Worm (Caenorhabditis elegans) whole organism, young adult: Measurements from ENCODE around the gene lro-1.

Source experiments
- B0035.1 ChIP-seq: sonication (generic microtip); optimal IDR thresholded peaks from 2 replicates; lab custom pipeline; 2016; ENCODE audit warnings: missing genetic modification characterization, mild to moderate bottlenecking, missing compliant biosample characterization, missing genotype, missing genetic modification reagents
- B0336.3 ChIP-seq: fragments of 200-800 bp; sonication (Bioruptor generic); IDR thresholded peaks from 2 replicates; pipeline ENCODE4 v1.3.6; 2022; ENCODE audit warnings: missing genetic modification characterization, missing compliant biosample characterization
- C17E4.6 ChIP-seq: fragments of 200-800 bp; sonication (Bioruptor generic); IDR thresholded peaks from 2 replicates; pipeline ENCODE4 v1.3.6; 2022; ENCODE audit warnings: missing genetic modification reagents, missing genetic modification characterization, missing compliant biosample characterization
- F23B12.7 ChIP-seq: sonication (generic microtip); optimal IDR thresholded peaks from 2 replicates; lab custom pipeline; 2017; ENCODE audit warnings: missing genetic modification characterization, mild to moderate bottlenecking, missing compliant biosample characterization, antibody characterized with exemption, moderate library complexity; ENCODE audit not compliant: insufficient read depth
- F33H1.4 ChIP-seq: fragments of 200-800 bp; sonication (Bioruptor generic); IDR thresholded peaks from 2 replicates; pipeline ENCODE4 v1.3.6; 2022; ENCODE audit warnings: missing genetic modification reagents, missing genetic modification characterization, missing compliant biosample characterization
- F37B4.10 ChIP-seq: fragments of 200-800 bp; sonication (Bioruptor generic); IDR thresholded peaks from 2 replicates; pipeline ENCODE4 v1.3.6; 2022; ENCODE audit warnings: missing genetic modification characterization, missing compliant biosample characterization
- F39B2.1 ChIP-seq: fragments of 200-800 bp; sonication (Bioruptor generic); IDR thresholded peaks from 2 replicates; pipeline ENCODE4 v1.3.6; 2022; ENCODE audit warnings: missing genetic modification reagents, missing genetic modification characterization, missing compliant biosample characterization
- F49E8.2 ChIP-seq: sonication (generic microtip); optimal IDR thresholded peaks from 3 replicates; lab custom pipeline; 2017; ENCODE audit warnings: missing genetic modification characterization, mild to moderate bottlenecking, missing compliant biosample characterization, antibody characterized with exemption, moderate library complexity; ENCODE audit not compliant: insufficient read depth
- F52B5.7 ChIP-seq: sonication (generic microtip); optimal IDR thresholded peaks from 2 replicates; lab custom pipeline; 2016; ENCODE audit warnings: mild to moderate bottlenecking, missing genetic modification characterization, missing compliant biosample characterization
- T07F8.4 ChIP-seq: sonication (generic microtip); optimal IDR thresholded peaks from 2 replicates; lab custom pipeline; 2016; ENCODE audit warnings: mild to moderate bottlenecking, missing genetic modification characterization, moderate library complexity, missing compliant biosample characterization
- T26A5.8 ChIP-seq: sonication (generic microtip); optimal IDR thresholded peaks from 2 replicates; lab custom pipeline; 2016; ENCODE audit warnings: missing genetic modification characterization, missing compliant biosample characterization
- Y53G8AR.9 ChIP-seq: fragments of 200-800 bp; sonication (Bioruptor generic); conservative IDR thresholded peaks from 2 replicates; pipeline ENCODE4 v1.3.6; 2022; ENCODE audit warnings: missing genetic modification reagents, missing genetic modification characterization, missing compliant biosample characterization
- Y95B8A.8 ChIP-seq: fragments of 200-800 bp; sonication (Bioruptor generic); IDR thresholded peaks from 2 replicates; pipeline ENCODE4 v1.3.6; 2022; ENCODE audit warnings: missing genetic modification reagents, missing genetic modification characterization, missing compliant biosample characterization
- akir-1 ChIP-seq: fragments of 200-800 bp; sonication (Bioruptor generic); optimal IDR thresholded peaks from 2 replicates; lab custom pipeline; 2018; ENCODE audit warnings: mild to moderate bottlenecking, missing genetic modification characterization, moderate library complexity, missing compliant biosample characterization
- aptf-2 ChIP-seq: fragments of 200-800 bp; sonication (Bioruptor generic); conservative IDR thresholded peaks from 2 replicates; pipeline ENCODE4 v1.3.6; 2022; ENCODE audit warnings: missing genetic modification reagents, missing genetic modification characterization, missing compliant biosample characterization
- aptf-3 ChIP-seq: fragments of 200-800 bp; sonication (Bioruptor generic); IDR thresholded peaks from 2 replicates; pipeline ENCODE4 v1.3.6; 2022; ENCODE audit warnings: missing genetic modification characterization, missing compliant biosample characterization
- bed-1 ChIP-seq: fragments of 200-800 bp; sonication (Bioruptor generic); IDR thresholded peaks from 2 replicates; pipeline ENCODE4 v1.3.6; 2022; ENCODE audit warnings: missing genetic modification reagents, missing genetic modification characterization, missing compliant biosample characterization
- cebp-1 ChIP-seq, 2 experiments: fragments of 200-800 bp in 1 of 2; sonication (Bioruptor generic) in 1 of 2; sonication (generic microtip) in 1 of 2; IDR thresholded peaks in 1 of 2; optimal IDR thresholded peaks in 1 of 2; 2 replicates each; pipeline versions ENCODE4 v1.3.6 to Lab custom; 2017 to 2022; ENCODE audit warnings: missing compliant biosample characterization in 2 of 2, missing genetic modification characterization in 2 of 2, mild to moderate bottlenecking in 1 of 2, missing genetic modification reagents in 1 of 2, moderate library complexity in 1 of 2
- cebp-2 ChIP-seq: fragments of 200-800 bp; sonication (Bioruptor generic); IDR thresholded peaks from 2 replicates; pipeline ENCODE4 v1.3.6; 2022; ENCODE audit warnings: missing genetic modification characterization, missing compliant biosample characterization
- ceh-58 ChIP-seq: fragments of 200-800 bp; sonication (Bioruptor generic); IDR thresholded peaks from 2 replicates; pipeline ENCODE4 v1.3.6; 2022; ENCODE audit warnings: missing genetic modification characterization, missing compliant biosample characterization
- die-1 ChIP-seq: sonication (generic microtip); optimal IDR thresholded peaks from 2 replicates; lab custom pipeline; 2016; ENCODE audit warnings: missing genotype, mild to moderate bottlenecking, missing genetic modification characterization, missing compliant biosample characterization
- dpff-1 ChIP-seq: sonication (generic microtip); optimal IDR thresholded peaks from 2 replicates; lab custom pipeline; 2017; ENCODE audit warnings: mild to moderate bottlenecking, missing genetic modification characterization, missing compliant biosample characterization
- dpl-1 ChIP-seq: fragments of 150-350 bp; optimal IDR thresholded peaks from 2 replicates; lab custom pipeline; 2014; ENCODE audit warnings: missing biosample characterization, missing genetic modification reagents, missing genetic modification characterization
- egl-18 ChIP-seq: fragments of 200-800 bp; sonication (Bioruptor generic); IDR thresholded peaks from 2 replicates; pipeline ENCODE4 v1.3.6; 2022; ENCODE audit warnings: missing genetic modification reagents, missing genetic modification characterization, missing compliant biosample characterization
- fkh-3 ChIP-seq: sonication (generic microtip); optimal IDR thresholded peaks from 2 replicates; lab custom pipeline; 2016; ENCODE audit warnings: mild to moderate bottlenecking, missing genetic modification characterization, missing compliant biosample characterization
- hlh-12 ChIP-seq: sonication (generic microtip); optimal IDR thresholded peaks from 2 replicates; lab custom pipeline; 2016; ENCODE audit warnings: missing genetic modification characterization, missing compliant biosample characterization
- hrde-1 ChIP-seq: sonication (generic microtip); optimal IDR thresholded peaks from 2 replicates; lab custom pipeline; 2016; ENCODE audit warnings: missing genetic modification characterization, mild to moderate bottlenecking, missing compliant biosample characterization, moderate library complexity, missing genotype, missing genetic modification reagents, borderline replicate concordance
- lin-26 ChIP-seq: fragments of 200-800 bp; sonication (Bioruptor generic); IDR thresholded peaks from 2 replicates; pipeline ENCODE4 v1.3.6; 2022; ENCODE audit warnings: missing genetic modification reagents, missing genetic modification characterization, missing compliant biosample characterization
- lin-40 ChIP-seq: sonication (generic microtip); optimal IDR thresholded peaks from 2 replicates; lab custom pipeline; 2016; ENCODE audit warnings: missing genetic modification characterization, mild to moderate bottlenecking, missing compliant biosample characterization, missing genotype, missing genetic modification reagents
- lir-1 ChIP-seq: fragments of 200-800 bp; sonication (Bioruptor generic); conservative IDR thresholded peaks from 2 replicates; pipeline ENCODE4 v1.3.6; 2022; ENCODE audit warnings: missing genetic modification reagents, missing genetic modification characterization, missing compliant biosample characterization
- lsl-1 ChIP-seq: fragments of 200-800 bp; sonication (Bioruptor generic); optimal IDR thresholded peaks from 2 replicates; lab custom pipeline; 2018; ENCODE audit warnings: mild to moderate bottlenecking, missing genetic modification characterization, moderate library complexity, missing compliant biosample characterization
- madf-8 ChIP-seq: fragments of 200-800 bp; sonication (Bioruptor generic); conservative IDR thresholded peaks from 2 replicates; pipeline ENCODE4 v1.3.6; 2022; ENCODE audit warnings: missing genetic modification reagents, missing genetic modification characterization, missing compliant biosample characterization
- mes-4 ChIP-seq: sonication (generic microtip); optimal IDR thresholded peaks from 2 replicates; lab custom pipeline; 2016; ENCODE audit warnings: missing genotype, missing genetic modification characterization, missing compliant biosample characterization
- nfyb-1 ChIP-seq: fragments of 200-800 bp; sonication (Bioruptor generic); IDR thresholded peaks from 2 replicates; pipeline ENCODE4 v1.3.6; 2022; ENCODE audit warnings: missing genetic modification reagents, missing genetic modification characterization, missing compliant biosample characterization
- nhr-90 ChIP-seq: sonication (generic microtip); optimal IDR thresholded peaks from 2 replicates; lab custom pipeline; 2016; ENCODE audit warnings: missing genotype, mild to moderate bottlenecking, missing genetic modification characterization, missing compliant biosample characterization
- pha-4 ChIP-seq: fragments of 150-350 bp; sonication (generic microtip); optimal IDR thresholded peaks from 2 replicates; lab custom pipeline; 2014; ENCODE audit warnings: missing biosample characterization, missing genetic modification reagents, missing genetic modification characterization
- rcor-1 ChIP-seq: fragments of 200-800 bp; sonication (Bioruptor generic); IDR thresholded peaks from 2 replicates; pipeline ENCODE4 v1.3.6; 2022; ENCODE audit warnings: missing genetic modification reagents, missing genetic modification characterization, missing compliant biosample characterization
- rpc-1 ChIP-seq, 2 experiments: fragments of 150-350 bp in 1 of 2; sonication (generic microtip) in 1 of 2; optimal IDR thresholded peaks; 2 replicates each; lab custom pipeline; 2014 to 2018; ENCODE audit warnings: missing biosample characterization in 1 of 2, missing genetic modification characterization in 1 of 2, missing genetic modification reagents in 1 of 2, missing genotype in 1 of 2
- sea-2 ChIP-seq: fragments of 200-800 bp; sonication (Bioruptor generic); IDR thresholded peaks from 2 replicates; pipeline ENCODE4 v1.3.6; 2022; ENCODE audit warnings: missing genetic modification characterization, missing compliant biosample characterization
- snpc-1.3 ChIP-seq: sonication (generic microtip); optimal IDR thresholded peaks from 2 replicates; lab custom pipeline; 2017; ENCODE audit warnings: missing genetic modification characterization, mild to moderate bottlenecking, missing compliant biosample characterization, antibody characterized with exemption, moderate library complexity, missing genotype, missing genetic modification reagents; ENCODE audit not compliant: insufficient read depth
- snpc-3.4 ChIP-seq: sonication (generic microtip); optimal IDR thresholded peaks from 2 replicates; lab custom pipeline; 2017; ENCODE audit warnings: missing genetic modification characterization, mild to moderate bottlenecking, missing compliant biosample characterization, antibody characterized with exemption, moderate library complexity, missing genotype, missing genetic modification reagents
- sptf-2 ChIP-seq: fragments of 200-800 bp; sonication (Bioruptor generic); optimal IDR thresholded peaks from 2 replicates; lab custom pipeline; 2018; ENCODE audit warnings: mild to moderate bottlenecking, missing genetic modification characterization, missing compliant biosample characterization
- zim-3 ChIP-seq: sonication (generic microtip); optimal IDR thresholded peaks from 2 replicates; lab custom pipeline; 2017; ENCODE audit warnings: mild to moderate bottlenecking, missing genetic modification characterization, moderate library complexity, missing compliant biosample characterization
- ztf-18 ChIP-seq: sonication (generic microtip); optimal IDR thresholded peaks from 2 replicates; lab custom pipeline; 2016; ENCODE audit warnings: missing genotype, mild to moderate bottlenecking, missing genetic modification characterization, missing compliant biosample characterization
- ztf-22 ChIP-seq: fragments of 200-800 bp; sonication (Bioruptor generic); optimal IDR thresholded peaks from 2 replicates; lab custom pipeline; 2018; ENCODE audit warnings: mild to moderate bottlenecking, missing genetic modification characterization, moderate library complexity, missing compliant biosample characterization
- ztf-25 ChIP-seq: fragments of 200-800 bp; sonication (Bioruptor generic); IDR thresholded peaks from 2 replicates; pipeline ENCODE4 v1.3.6; 2022; ENCODE audit warnings: missing genetic modification reagents, missing genetic modification characterization, missing compliant biosample characterization

The lro-1 gene

ce11 chrX:6292143-6292542, 20.3 kb downstream of the lro-1 start (continued):
- TF ChIP-seq hrde-1 (tag; lab: Kevin White, UChicago) (peak; percentile 67), rpc-1 (optimal IDR thresholded peaks at IDR 0.05; lab: Kevin White, UChicago) (peak; percentile 96), rpc-1 (tag; optimal IDR thresholded peaks at IDR 0.05; lab: Kevin White, UChicago) (peak; percentile 96), egl-18 (GFP tag; lab: Robert Waterston, UW) (peak; percentile 84), fkh-3 (peak; percentile 91), F39B2.1 (GFP tag; lab: Robert Waterston, UW) (peak; percentile 48; the same call in 1 of the 2 replicates), snpc-3.4 (tag; lab: Kevin White, UChicago) (peak; percentile 81), akir-1 (peak; percentile 4), ceh-58 (GFP tag; lab: Robert Waterston, UW) (peak; percentile 96; the same call in 1 of the 2 replicates), pha-4 (tag; lab: Kevin White, UChicago) (no peak), zim-3 (tag; lab: Kevin White, UChicago) (peak; percentile 78), dpff-1 (peak; percentile 34), aptf-3 (GFP tag; lab: Robert Waterston, UW) (0 out of 2 replicates have a peak, but pooled peaks have one; percentile 44), sea-2 (GFP tag; lab: Robert Waterston, UW) (no peak), hlh-12 (tag; lab: Kevin White, UChicago) (peak; percentile 89), aptf-2 (GFP tag; lab: Robert Waterston, UW) (no peak), F33H1.4 (0 out of 2 replicates have a peak, but pooled peaks have one; percentile 16), ztf-22 (GFP tag; lab: Kevin White, UChicago) (peak; percentile 64), ztf-25 (GFP tag; lab: Robert Waterston, UW) (peak; percentile 90), T26A5.8 (tag; lab: Kevin White, UChicago) (peak; percentile 92), nhr-90 (tag; lab: Kevin White, UChicago) (peak; percentile 91), cebp-1 (GFP tag; IDR thresholded peaks at IDR 0.05; lab: Robert Waterston, UW) (peak; percentile 54; the same call in 1 of the 2 replicates), cebp-1 (tag; optimal IDR thresholded peaks at IDR 0.05; lab: Kevin White, UChicago) (peak; percentile 79), F49E8.2 (tag; lab: Kevin White, UChicago) (peak; percentile 26), nfyb-1 (peak; percentile 92), ztf-18 (tag; lab: Kevin White, UChicago) (peak; percentile 72), lin-40 (tag; lab: Kevin White, UChicago) (peak; percentile 82), cebp-2 (GFP tag; lab: Robert Waterston, UW) (peak; percentile 90), Y53G8AR.9 (peak; percentile 60; the same call in 1 of the 2 replicates), T07F8.4 (peak; percentile 74), F52B5.7 (tag; lab: Kevin White, UChicago) (peak; percentile 87), rcor-1 (GFP tag; lab: Robert Waterston, UW) (peak; percentile 87), sptf-2 (GFP tag; lab: Kevin White, UChicago) (peak; percentile 95), B0336.3 (GFP tag; lab: Robert Waterston, UW) (peak; percentile 75), bed-1 (peak; percentile 93), F23B12.7 (tag; lab: Kevin White, UChicago) (peak; percentile 79), lir-1 (GFP tag; lab: Robert Waterston, UW) (peak; percentile 55; the same call in 1 of the 2 replicates), Y95B8A.8 (0 out of 2 replicates have a peak, but pooled peaks have one; percentile 15), dpl-1 (no peak), F37B4.10 (GFP tag; lab: Robert Waterston, UW) (0 out of 2 replicates have a peak, but pooled peaks have one; percentile 54), lin-26 (GFP tag; lab: Robert Waterston, UW) (peak; percentile 98), lsl-1 (peak; percentile 22), mes-4 (peak; percentile 75), snpc-1.3 (tag; lab: Kevin White, UChicago) (peak; percentile 82), die-1 (tag; lab: Kevin White, UChicago) (peak; percentile 96), B0035.1 (peak; percentile 81), madf-8 (GFP tag; lab: Robert Waterston, UW) (no peak; the same call in 1 of the 2 replicates), C17E4.6 (0 out of 2 replicates have a peak, but pooled peaks have one; percentile 34)
